Fruit fly (Drosophila melanogaster) whole organism, embryonic: ENCODE data around the gene Neurochondrin.
A peak's percentile ranks its signal among the peaks of the same experiment; 100 is the strongest.

ENCODE experiments used
- Ada2b ChIP-seq: fragments of 200-800 bp; sonication (Bioruptor generic); IDR thresholded peaks from 2 replicates; pipeline ENCODE4 v1.3.6; 2022; ENCODE audit warnings: missing biosample characterization, missing genetic modification characterization
- Atf6 ChIP-seq: fragments of 200-800 bp; sonication (Bioruptor generic); IDR thresholded peaks from 2 replicates; pipeline ENCODE4 v1.3.6; 2022; ENCODE audit warnings: missing biosample characterization, missing genetic modification characterization
- CG10147 ChIP-seq: fragments of 200-800 bp; sonication (Bioruptor generic); optimal IDR thresholded peaks from 2 replicates; lab custom pipeline; 2019; ENCODE audit warnings: missing biosample characterization, mild to moderate bottlenecking, missing genetic modification characterization, moderate library complexity
- CG10267 ChIP-seq: fragments of 200-800 bp; sonication (Bioruptor generic); optimal IDR thresholded peaks from 2 replicates; lab custom pipeline; 2018; ENCODE audit warnings: missing biosample characterization, mild to moderate bottlenecking, missing genetic modification characterization, moderate library complexity
- CG10654 ChIP-seq: fragments of 200-800 bp; sonication (Bioruptor generic); optimal IDR thresholded peaks from 2 replicates; lab custom pipeline; 2016; ENCODE audit warnings: missing biosample characterization, missing genetic modification characterization
- CG10979 ChIP-seq: fragments of 200-800 bp; sonication (Bioruptor generic); optimal IDR thresholded peaks from 2 replicates; lab custom pipeline; 2018; ENCODE audit warnings: missing biosample characterization, mild to moderate bottlenecking, missing genetic modification characterization, moderate library complexity
- CG11695 ChIP-seq: fragments of 200-800 bp; sonication (Bioruptor generic); IDR thresholded peaks from 3 replicates; pipeline ENCODE4 v1.3.6; 2022; ENCODE audit warnings: missing biosample characterization, missing genetic modification characterization
- CG12391 ChIP-seq: fragments of 200-800 bp; sonication (Bioruptor generic); optimal IDR thresholded peaks from 3 replicates; lab custom pipeline; 2018; ENCODE audit warnings: missing biosample characterization, mild to moderate bottlenecking, missing genetic modification characterization, moderate library complexity
- CG15011 ChIP-seq: fragments of 200-800 bp; sonication (Bioruptor generic); optimal IDR thresholded peaks from 3 replicates; lab custom pipeline; 2018; ENCODE audit warnings: missing biosample characterization, mild to moderate bottlenecking, missing genetic modification characterization
- CG16779 ChIP-seq: fragments of 200-800 bp; sonication (Bioruptor generic); IDR thresholded peaks from 2 replicates; pipeline ENCODE4 v1.3.6; 2022; ENCODE audit warnings: missing biosample characterization, missing genetic modification characterization
- CG17612 ChIP-seq: fragments of 200-800 bp; sonication (Bioruptor generic); IDR thresholded peaks from 2 replicates; pipeline ENCODE4 v1.3.6; 2022; ENCODE audit warnings: missing biosample characterization, missing genetic modification characterization
- CG2889 ChIP-seq: fragments of 200-800 bp; sonication (Bioruptor generic); IDR thresholded peaks from 3 replicates; pipeline ENCODE4 v1.3.6; 2022; ENCODE audit warnings: missing biosample characterization, missing genetic modification characterization
- CG30403 ChIP-seq: fragments of 200-800 bp; sonication (Bioruptor generic); optimal IDR thresholded peaks from 3 replicates; lab custom pipeline; 2016; ENCODE audit warnings: missing biosample characterization, missing genetic modification characterization
- CG30431 ChIP-seq: fragments of 200-800 bp; sonication (Bioruptor generic); optimal IDR thresholded peaks from 2 replicates; lab custom pipeline; 2017; ENCODE audit warnings: missing biosample characterization, missing genetic modification characterization
- CG3407 ChIP-seq: fragments of 200-800 bp; sonication (Bioruptor generic); optimal IDR thresholded peaks from 2 replicates; lab custom pipeline; 2018; ENCODE audit warnings: missing biosample characterization, mild to moderate bottlenecking, missing genetic modification characterization
- CG34376 ChIP-seq: fragments of 200-800 bp; sonication (Bioruptor generic); optimal IDR thresholded peaks from 2 replicates; lab custom pipeline; 2018; ENCODE audit warnings: missing biosample characterization, mild to moderate bottlenecking, missing genetic modification characterization
- CG5245 ChIP-seq: fragments of 200-800 bp; sonication (Bioruptor generic); optimal IDR thresholded peaks from 3 replicates; lab custom pipeline; 2016; ENCODE audit warnings: missing biosample characterization, missing genetic modification characterization
- CG7556 ChIP-seq: fragments of 200-800 bp; sonication (Bioruptor generic); optimal IDR thresholded peaks from 2 replicates; lab custom pipeline; 2017; ENCODE audit warnings: missing biosample characterization, mild to moderate bottlenecking, missing genetic modification characterization
- CG8290 ChIP-seq, 3 experiments: fragments of 200-800 bp; sonication (Bioruptor generic); optimal IDR thresholded peaks; 2 replicates each; lab custom pipeline; 2016 to 2019; ENCODE audit warnings: missing biosample characterization in 3 of 3, missing genetic modification characterization in 3 of 3, mild to moderate bottlenecking in 2 of 3, moderate library complexity in 1 of 3
- CG8765 ChIP-seq: fragments of 200-800 bp; sonication (Bioruptor generic); IDR thresholded peaks from 2 replicates; pipeline ENCODE4 v1.3.6; 2022; ENCODE audit warnings: missing biosample characterization, missing genetic modification characterization
- CG9215 ChIP-seq: fragments of 200-800 bp; sonication (Bioruptor generic); IDR thresholded peaks from 2 replicates; pipeline ENCODE4 v1.3.6; 2022; ENCODE audit warnings: missing biosample characterization, missing genetic modification characterization
- CHES-1-like ChIP-seq: fragments of 200-800 bp; sonication (Bioruptor generic); optimal IDR thresholded peaks from 2 replicates; lab custom pipeline; 2016; ENCODE audit warnings: missing biosample characterization, missing genetic modification characterization
- Dek ChIP-seq: fragments of 200-800 bp; sonication (Bioruptor generic); optimal IDR thresholded peaks from 3 replicates; lab custom pipeline; 2019; ENCODE audit warnings: missing biosample characterization, mild to moderate bottlenecking, missing genetic modification characterization, moderate library complexity
- E2f1 ChIP-seq: fragments of 200-800 bp; sonication (Bioruptor generic); IDR thresholded peaks from 2 replicates; pipeline ENCODE4 v1.3.6; 2022; ENCODE audit warnings: missing biosample characterization, missing genetic modification characterization
- Elba2 ChIP-seq: fragments of 200-800 bp; sonication (Bioruptor generic); optimal IDR thresholded peaks from 3 replicates; lab custom pipeline; 2016; ENCODE audit warnings: missing biosample characterization, missing genetic modification characterization
- GATAe ChIP-seq: fragments of 200-800 bp; sonication (Bioruptor generic); conservative IDR thresholded peaks from 2 replicates; pipeline ENCODE4 v1.3.6; 2022; ENCODE audit warnings: missing biosample characterization, missing genetic modification characterization
- HmgD ChIP-seq: fragments of 200-800 bp; sonication (Bioruptor generic); optimal IDR thresholded peaks from 3 replicates; lab custom pipeline; 2016; ENCODE audit warnings: missing biosample characterization, missing genetic modification characterization
- MESR4 ChIP-seq: fragments of 200-800 bp; sonication (Bioruptor generic); optimal IDR thresholded peaks from 2 replicates; lab custom pipeline; 2018; ENCODE audit warnings: missing biosample characterization, mild to moderate bottlenecking, missing genetic modification characterization, moderate library complexity
- Sry-δ ChIP-seq: fragments of 200-800 bp; sonication (Bioruptor generic); optimal IDR thresholded peaks from 2 replicates; lab custom pipeline; 2016; ENCODE audit warnings: missing biosample characterization, missing genetic modification characterization
- TFAM ChIP-seq: fragments of 200-800 bp; sonication (Bioruptor generic); optimal IDR thresholded peaks from 2 replicates; lab custom pipeline; 2017; ENCODE audit warnings: missing biosample characterization, missing genetic modification characterization, inconsistent platforms
- aop ChIP-seq: fragments of 200-800 bp; sonication (Bioruptor generic); IDR thresholded peaks from 2 replicates; pipeline ENCODE4 v1.3.6; 2022; ENCODE audit warnings: missing biosample characterization, missing genetic modification characterization
- bsh ChIP-seq, 2 experiments: fragments of 200-800 bp; sonication (Bioruptor generic); optimal IDR thresholded peaks; 2 replicates each; lab custom pipeline; 2017 to 2018; ENCODE audit warnings: mild to moderate bottlenecking in 2 of 2, missing biosample characterization in 2 of 2, missing genetic modification characterization in 2 of 2, moderate library complexity in 1 of 2
- ci ChIP-seq: fragments of 200-800 bp; sonication (Bioruptor generic); IDR thresholded peaks from 3 replicates; pipeline ENCODE4 v1.3.6; 2022; ENCODE audit warnings: missing biosample characterization, missing genetic modification characterization
- emc ChIP-seq: fragments of 200-800 bp; sonication (Bioruptor generic); optimal IDR thresholded peaks from 2 replicates; lab custom pipeline; 2016; ENCODE audit warnings: missing biosample characterization, missing genetic modification characterization
- gcm ChIP-seq: fragments of 200-800 bp; sonication (Bioruptor generic); optimal IDR thresholded peaks from 2 replicates; lab custom pipeline; 2019; ENCODE audit warnings: missing biosample characterization, mild to moderate bottlenecking, missing genetic modification characterization, moderate library complexity
- lbe ChIP-seq: fragments of 200-800 bp; sonication (Bioruptor generic); optimal IDR thresholded peaks from 2 replicates; lab custom pipeline; 2016; ENCODE audit warnings: missing biosample characterization, mild to moderate bottlenecking, missing genetic modification characterization
- nerfin-1 ChIP-seq: fragments of 200-800 bp; sonication (Bioruptor generic); optimal IDR thresholded peaks from 3 replicates; lab custom pipeline; 2019; ENCODE audit warnings: missing biosample characterization, mild to moderate bottlenecking, missing genetic modification characterization, moderate library complexity
- pzg ChIP-seq: fragments of 200-800 bp; sonication (Bioruptor generic); optimal IDR thresholded peaks from 3 replicates; lab custom pipeline; 2018; ENCODE audit warnings: missing biosample characterization, mild to moderate bottlenecking, missing genetic modification characterization, moderate library complexity
- ro ChIP-seq: fragments of 200-800 bp; sonication (Bioruptor generic); IDR thresholded peaks from 2 replicates; pipeline ENCODE4 v1.3.6; 2022; ENCODE audit warnings: missing biosample characterization, missing genetic modification characterization
- run ChIP-seq: fragments of 200-800 bp; sonication (Bioruptor generic); optimal IDR thresholded peaks from 3 replicates; lab custom pipeline; 2018; ENCODE audit warnings: missing biosample characterization, mild to moderate bottlenecking, missing genetic modification characterization
- sc ChIP-seq, 3 experiments: fragments of >200 bp in 2 of 3; fragments of 200-800 bp in 1 of 3; sonication (Bioruptor generic) in 1 of 3; optimal IDR thresholded peaks; 2 replicates in 2 of 3; 3 replicates in 1 of 3; lab custom pipeline; 2017; ENCODE audit warnings: mild to moderate bottlenecking in 1 of 3, missing biosample characterization in 1 of 3, missing genetic modification characterization in 1 of 3, missing genetic modification reagents in 1 of 3
- slbo ChIP-seq: fragments of 200-800 bp; sonication (Bioruptor generic); IDR thresholded peaks from 2 replicates; pipeline ENCODE4 v1.3.6; 2022; ENCODE audit warnings: missing biosample characterization, missing genetic modification characterization
- sna ChIP-seq: fragments of 200-800 bp; sonication (Bioruptor generic); IDR thresholded peaks from 2 replicates; pipeline ENCODE4 v1.3.6; 2022; ENCODE audit warnings: missing biosample characterization, missing genetic modification characterization; ENCODE audit not compliant: partially characterized antibody
- tio ChIP-seq: fragments of 200-800 bp; sonication (Bioruptor generic); optimal IDR thresholded peaks from 2 replicates; lab custom pipeline; 2017; ENCODE audit warnings: missing biosample characterization, missing genetic modification characterization, inconsistent platforms
- vnd ChIP-seq: fragments of 200-800 bp; sonication (Bioruptor generic); IDR thresholded peaks from 3 replicates; pipeline ENCODE4 v1.3.6; 2022; ENCODE audit warnings: missing biosample characterization, missing genetic modification characterization; ENCODE audit not compliant: partially characterized antibody
- wor ChIP-seq: fragments of 200-800 bp; sonication (Bioruptor generic); IDR thresholded peaks from 2 replicates; pipeline ENCODE4 v1.3.6; 2022; ENCODE audit warnings: missing biosample characterization, missing genetic modification characterization
- zen2 ChIP-seq: fragments of 200-800 bp; sonication (Bioruptor generic); IDR thresholded peaks from 3 replicates; pipeline ENCODE4 v1.3.6; 2022; ENCODE audit warnings: missing biosample characterization, missing genetic modification characterization; ENCODE audit not compliant: partially characterized antibody
- zfh1 ChIP-seq: fragments of 200-800 bp; sonication (Bioruptor generic); IDR thresholded peaks from 3 replicates; pipeline ENCODE4 v1.3.6; 2022; ENCODE audit warnings: missing biosample characterization, missing genetic modification characterization

Neurochondrin gene

DNA sequence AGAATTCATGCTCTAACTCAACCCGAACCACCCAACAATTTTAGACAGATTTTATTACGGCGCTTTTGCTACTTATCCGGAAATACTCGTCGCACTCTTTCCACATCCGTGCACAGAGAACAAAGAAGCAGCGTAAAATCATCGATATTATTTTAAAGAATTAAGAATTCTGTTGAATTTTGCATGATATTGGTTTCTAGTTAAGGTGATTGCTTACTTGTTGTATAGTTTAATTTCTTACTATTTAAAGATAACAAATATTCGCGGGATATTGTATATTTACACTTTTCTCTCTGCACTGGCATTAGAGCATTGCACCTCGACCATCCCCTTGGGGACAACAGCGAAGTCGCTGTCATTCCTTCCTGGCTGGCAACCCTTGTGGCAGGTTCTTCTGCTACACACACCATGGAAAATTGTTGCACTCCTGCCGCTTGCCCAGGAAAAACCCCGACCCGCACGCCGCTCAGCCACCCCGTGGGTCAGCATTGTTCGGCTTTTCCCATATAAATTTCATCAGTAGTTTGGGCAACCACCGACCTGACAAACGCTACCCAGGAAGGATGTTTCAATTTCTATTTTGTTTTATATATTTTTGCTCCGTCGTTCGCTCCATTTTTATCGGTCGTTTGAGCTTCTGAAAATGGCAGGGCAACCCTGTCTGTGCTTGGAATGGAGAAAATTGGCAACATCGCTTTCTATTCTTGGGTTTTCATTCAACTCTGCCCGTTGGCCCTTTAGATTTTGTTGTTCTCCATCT, 40.4 kb upstream of the Neurochondrin start (continued):
- TF ChIP-seq CG15011 (GFP tag; lab: Kevin White, UChicago), result peak; percentile 29
- no peak for TF ChIP-seq sc (optimal IDR thresholded peaks at IDR 0.05; lab: Kevin White, UChicago)
- peak; percentile 62 for TF ChIP-seq sc (GFP tag; optimal IDR thresholded peaks at IDR 0.05; lab: Kevin White, UChicago)
- no peak for TF ChIP-seq MESR4
- no peak for TF ChIP-seq run (tag; lab: Kevin White, UChicago)
- TF ChIP-seq Sry-δ (GFP tag; lab: Kevin White, UChicago), result peak; percentile 23
- TF ChIP-seq CG12391, result peak; percentile 80
- peak; percentile 82 for TF ChIP-seq CG11695 (GFP tag; lab: Robert Waterston, UW)
- TF ChIP-seq pzg (GFP tag; lab: Kevin White, UChicago), result no peak
- no peak for TF ChIP-seq GATAe (GFP tag; lab: Robert Waterston, UW)
- TF ChIP-seq CG2889, result peak; percentile 44; the same call in 1 of the 3 replicates
- TF ChIP-seq HmgD (GFP tag; lab: Kevin White, UChicago), result no peak
- TF ChIP-seq zfh1 (GFP tag; lab: Robert Waterston, UW), result peak; percentile 73
- TF ChIP-seq sna (GFP tag; lab: Robert Waterston, UW), result no peak
- TF ChIP-seq CG34376 (GFP tag; lab: Kevin White, UChicago), result no peak
- peak; percentile 84 for TF ChIP-seq CG7556 (GFP tag; lab: Kevin White, UChicago)
- peak; percentile 27 for TF ChIP-seq gcm (GFP tag; lab: Kevin White, UChicago)
- TF ChIP-seq CG8765, result no peak
- TF ChIP-seq CG10267 (tag; lab: Kevin White, UChicago), result peak; percentile 64
- peak; percentile 82 for TF ChIP-seq CG10979
- no peak for TF ChIP-seq CG5245
- TF ChIP-seq aop (GFP tag; lab: Robert Waterston, UW), result no peak
- TF ChIP-seq CG30431 (GFP tag; lab: Kevin White, UChicago), result peak; percentile 49
- TF ChIP-seq CG9215 (GFP tag; lab: Robert Waterston, UW), result peak; percentile 42
- no peak for TF ChIP-seq Elba2
- TF ChIP-seq CG17612, result no peak
- TF ChIP-seq TFAM (GFP tag; lab: Kevin White, UChicago), result no peak
- no peak for TF ChIP-seq vnd
- peak; percentile 49 for TF ChIP-seq CG10147
- peak; percentile 25 for TF ChIP-seq Dek (tag; lab: Kevin White, UChicago)
- TF ChIP-seq bsh (GFP tag; optimal IDR thresholded peaks at IDR 0.05; lab: Kevin White, UChicago), result peak; percentile 27 to 83
- peak; percentile 87; the same call in 2 of the 3 replicates for TF ChIP-seq ci
- TF ChIP-seq E2f1 (GFP tag; lab: Robert Waterston, UW), result peak; percentile 63; the same call in 1 of the 2 replicates
- peak; percentile 34; the same call in 1 of the 2 replicates for TF ChIP-seq wor (GFP tag; lab: Robert Waterston, UW)
- no peak for TF ChIP-seq lbe
- no peak for TF ChIP-seq CHES-1-like (GFP tag; lab: Kevin White, UChicago)
- TF ChIP-seq ro (GFP tag; lab: Robert Waterston, UW), result no peak; the same call in 1 of the 2 replicates
- TF ChIP-seq CG10654 (GFP tag; lab: Kevin White, UChicago), result peak; percentile 21
- peak; percentile 51; the same call in 1 of the 2 replicates for TF ChIP-seq Atf6
- peak; percentile 59 for TF ChIP-seq slbo (GFP tag; lab: Robert Waterston, UW)
- no peak for TF ChIP-seq emc (GFP tag; lab: Kevin White, UChicago)
- TF ChIP-seq CG3407 (GFP tag; lab: Kevin White, UChicago), result peak; percentile 99
- TF ChIP-seq Ada2b (GFP tag; lab: Robert Waterston, UW), result peak; percentile 73
- TF ChIP-seq CG16779, result 0 out of 2 replicates have a peak, but pooled peaks have one; percentile 47
- TF ChIP-seq tio, result peak; percentile 68
- TF ChIP-seq CG30403, result peak; percentile 61
- peak; percentile 89 for TF ChIP-seq nerfin-1 (tag; lab: Kevin White, UChicago)
- TF ChIP-seq CG8290 (GFP tag; optimal IDR thresholded peaks at IDR 0.05; lab: Kevin White, UChicago), result no peak
- peak in 1 of 2 experiments; percentile 41 for TF ChIP-seq CG8290 (tag; optimal IDR thresholded peaks at IDR 0.05; lab: Kevin White, UChicago)
- TF ChIP-seq zen2 (GFP tag; lab: Robert Waterston, UW), result no peak
